Fruit fly (Drosophila melanogaster) whole organism, embryonic: Measurements from ENCODE around the gene CG7653.

Source experiments
- Awh ChIP-seq: fragments of 200-800 bp; sonication (Bioruptor generic); IDR thresholded peaks from 2 replicates; pipeline ENCODE4, ENCODE4 v1.3.6; 2022; ENCODE audit warnings: missing biosample characterization, missing genetic modification characterization
- CG11560 ChIP-seq: fragments of 200-800 bp; sonication (Bioruptor generic); IDR thresholded peaks from 3 replicates; pipeline ENCODE4 v1.3.6; 2022; ENCODE audit warnings: missing biosample characterization, missing genetic modification characterization
- CG11723 ChIP-seq: fragments of 200-800 bp; sonication (Bioruptor generic); optimal IDR thresholded peaks from 2 replicates; lab custom pipeline; 2017; ENCODE audit warnings: missing biosample characterization, mild to moderate bottlenecking, missing genetic modification characterization
- CG12155 ChIP-seq: fragments of 200-800 bp; sonication (Bioruptor generic); optimal IDR thresholded peaks from 3 replicates; lab custom pipeline; 2016; ENCODE audit warnings: missing biosample characterization, missing genetic modification characterization
- CG15073 ChIP-seq: fragments of 200-800 bp; sonication (Bioruptor generic); optimal IDR thresholded peaks from 2 replicates; lab custom pipeline; 2016; ENCODE audit warnings: missing biosample characterization, missing genetic modification characterization
- CG15514 ChIP-seq: fragments of 200-800 bp; sonication (Bioruptor generic); optimal IDR thresholded peaks from 3 replicates; lab custom pipeline; 2017; ENCODE audit warnings: missing biosample characterization, missing genetic modification characterization, mild to moderate bottlenecking, moderate library complexity, missing genetic modification reagents
- CG15696 ChIP-seq: fragments of 200-800 bp; sonication (Bioruptor generic); optimal IDR thresholded peaks from 2 replicates; lab custom pipeline; 2019; ENCODE audit warnings: missing biosample characterization, mild to moderate bottlenecking, missing genetic modification characterization, moderate library complexity
- CG17186 ChIP-seq: fragments of 200-800 bp; sonication (Bioruptor generic); optimal IDR thresholded peaks from 3 replicates; lab custom pipeline; 2017; ENCODE audit warnings: missing biosample characterization, missing genetic modification reagents, missing genetic modification characterization
- CG17361 ChIP-seq: fragments of 200-800 bp; sonication (Bioruptor generic); IDR thresholded peaks from 3 replicates; pipeline ENCODE4 v1.3.6; 2022; ENCODE audit warnings: missing biosample characterization, missing genetic modification characterization
- CG18476 ChIP-seq: fragments of 200-800 bp; sonication (Bioruptor generic); optimal IDR thresholded peaks from 2 replicates; lab custom pipeline; 2016; ENCODE audit warnings: missing biosample characterization, mild to moderate bottlenecking, missing genetic modification characterization
- CG2129 ChIP-seq: fragments of 200-800 bp; sonication (Bioruptor generic); IDR thresholded peaks from 2 replicates; pipeline ENCODE4 v1.3.6; 2022; ENCODE audit warnings: missing biosample characterization, missing genetic modification characterization; ENCODE audit not compliant: partially characterized antibody
- CG2202 ChIP-seq: fragments of 200-800 bp; sonication (Bioruptor generic); optimal IDR thresholded peaks from 2 replicates; lab custom pipeline; 2018; ENCODE audit warnings: missing biosample characterization, mild to moderate bottlenecking, missing genetic modification characterization
- CG31224 ChIP-seq: fragments of 200-800 bp; sonication (Bioruptor generic); IDR thresholded peaks from 2 replicates; pipeline ENCODE4 v1.3.6; 2022; ENCODE audit warnings: missing biosample characterization, missing genetic modification characterization
- CG31388 ChIP-seq: fragments of 200-800 bp; sonication (Bioruptor generic); optimal IDR thresholded peaks from 2 replicates; lab custom pipeline; 2016; ENCODE audit warnings: missing biosample characterization, missing genetic modification characterization
- CG3726 ChIP-seq: fragments of 200-800 bp; sonication (Bioruptor generic); IDR thresholded peaks from 3 replicates; pipeline ENCODE4, ENCODE4 v1.3.6; 2022; ENCODE audit warnings: missing biosample characterization, missing genetic modification characterization
- CG4328 ChIP-seq: fragments of 200-800 bp; sonication (Bioruptor generic); optimal IDR thresholded peaks from 3 replicates; lab custom pipeline; 2017; ENCODE audit warnings: missing biosample characterization, missing genetic modification reagents, missing genetic modification characterization
- CG4707 ChIP-seq: fragments of 200-800 bp; sonication (Bioruptor generic); optimal IDR thresholded peaks from 2 replicates; lab custom pipeline; 2018; ENCODE audit warnings: missing biosample characterization, mild to moderate bottlenecking, missing genetic modification characterization, moderate library complexity
- CG5953 ChIP-seq: fragments of 200-800 bp; sonication (Bioruptor generic); IDR thresholded peaks from 2 replicates; pipeline ENCODE4 v1.3.6; 2022; ENCODE audit warnings: missing biosample characterization, missing genetic modification characterization
- CG6765 ChIP-seq: fragments of 200-800 bp; sonication (Bioruptor generic); optimal IDR thresholded peaks from 3 replicates; lab custom pipeline; 2017; ENCODE audit warnings: missing biosample characterization, mild to moderate bottlenecking, missing genetic modification characterization
- CG7372 ChIP-seq: fragments of 200-800 bp; sonication (Bioruptor generic); IDR thresholded peaks from 2 replicates; pipeline ENCODE4 v1.3.6; 2022; ENCODE audit warnings: missing biosample characterization, missing genetic modification characterization
- CG8359 ChIP-seq: fragments of 200-800 bp; sonication (Bioruptor generic); optimal IDR thresholded peaks from 2 replicates; lab custom pipeline; 2017; ENCODE audit warnings: missing biosample characterization, mild to moderate bottlenecking, missing genetic modification characterization, borderline replicate concordance
- Camta ChIP-seq: fragments of 200-800 bp; sonication (Bioruptor generic); optimal IDR thresholded peaks from 2 replicates; lab custom pipeline; 2016; ENCODE audit warnings: missing biosample characterization, missing genetic modification characterization
- D ChIP-seq, 2 experiments: fragments of 200-800 bp in 1 of 2; fragments of >200 bp in 1 of 2; sonication (Bioruptor generic) in 1 of 2; optimal IDR thresholded peaks; 2 replicates in 1 of 2; 3 replicates in 1 of 2; lab custom pipeline; 2017; ENCODE audit warnings: mild to moderate bottlenecking in 1 of 2, missing biosample characterization in 1 of 2, missing genetic modification characterization in 1 of 2, missing genetic modification reagents in 1 of 2
- Dp ChIP-seq: fragments of 200-800 bp; sonication (Bioruptor generic); optimal IDR thresholded peaks from 2 replicates; lab custom pipeline; 2018; ENCODE audit warnings: missing biosample characterization, mild to moderate bottlenecking, missing genetic modification characterization, moderate library complexity
- E2f2 ChIP-seq: fragments of 200-800 bp; sonication (Bioruptor generic); IDR thresholded peaks from 2 replicates; pipeline ENCODE4 v1.3.6; 2022; ENCODE audit warnings: missing biosample characterization, missing genetic modification characterization
- Ets65A ChIP-seq: fragments of 200-800 bp; sonication (Bioruptor generic); peaks from one replicate; lab custom pipeline; 2016; ENCODE audit warnings: missing biosample characterization, missing genetic modification characterization
- Ets97D ChIP-seq: fragments of 200-800 bp; sonication (Bioruptor generic); optimal IDR thresholded peaks from 3 replicates; lab custom pipeline; 2016; ENCODE audit warnings: missing biosample characterization, missing genetic modification characterization
- H2.0 ChIP-seq: fragments of 200-800 bp; sonication (Bioruptor generic); IDR thresholded peaks from 2 replicates; pipeline ENCODE4 v1.3.6; 2022; ENCODE audit warnings: missing biosample characterization, missing genetic modification characterization
- HLH3B ChIP-seq: fragments of 200-800 bp; sonication (Bioruptor generic); IDR thresholded peaks from 2 replicates; pipeline ENCODE4 v1.3.6; 2022; ENCODE audit warnings: missing biosample characterization, missing genetic modification characterization
- Hsf ChIP-seq: fragments of 200-800 bp; sonication (Bioruptor generic); optimal IDR thresholded peaks from 3 replicates; lab custom pipeline; 2016; ENCODE audit warnings: missing biosample characterization, missing genetic modification characterization
- Ptx1 ChIP-seq: fragments of 200-800 bp; sonication (Bioruptor generic); IDR thresholded peaks from 2 replicates; pipeline ENCODE4 v1.3.6; 2022; ENCODE audit warnings: missing biosample characterization, missing genetic modification characterization
- Sry-β ChIP-seq: fragments of 200-800 bp; sonication (Bioruptor generic); optimal IDR thresholded peaks from 2 replicates; lab custom pipeline; 2018; ENCODE audit warnings: missing biosample characterization, mild to moderate bottlenecking, missing genetic modification characterization, moderate library complexity
- cwo ChIP-seq: fragments of 200-800 bp; sonication (Bioruptor generic); optimal IDR thresholded peaks from 3 replicates; lab custom pipeline; 2017; ENCODE audit warnings: missing biosample characterization, missing genetic modification characterization, mild to moderate bottlenecking, moderate library complexity, missing genetic modification reagents
- danr ChIP-seq: fragments of 200-800 bp; sonication (Bioruptor generic); IDR thresholded peaks from 2 replicates; pipeline ENCODE4 v1.3.6; 2022; ENCODE audit warnings: missing biosample characterization, missing genetic modification characterization
- emc ChIP-seq: fragments of 200-800 bp; sonication (Bioruptor generic); optimal IDR thresholded peaks from 2 replicates; lab custom pipeline; 2016; ENCODE audit warnings: missing biosample characterization, missing genetic modification characterization
- fru ChIP-seq: fragments of >200 bp; optimal IDR thresholded peaks from 2 replicates; lab custom pipeline; 2017
- grn ChIP-seq: fragments of 200-800 bp; sonication (Bioruptor generic); optimal IDR thresholded peaks from 3 replicates; lab custom pipeline; 2017; ENCODE audit warnings: missing biosample characterization, missing genetic modification characterization
- her ChIP-seq: fragments of 200-800 bp; sonication (Bioruptor generic); optimal IDR thresholded peaks from 2 replicates; lab custom pipeline; 2016; ENCODE audit warnings: missing biosample characterization, missing genetic modification characterization
- lola ChIP-seq, 3 experiments: fragments of >200 bp in 2 of 3; fragments of 200-800 bp in 1 of 3; sonication (Bioruptor generic) in 1 of 3; optimal IDR thresholded peaks; 2 replicates each; lab custom pipeline; 2017 to 2019; ENCODE audit warnings: missing biosample characterization in 3 of 3, missing genetic modification characterization in 3 of 3, mild to moderate bottlenecking in 1 of 3, moderate library complexity in 1 of 3
- nau ChIP-seq: fragments of 200-800 bp; sonication (Bioruptor generic); optimal IDR thresholded peaks from 3 replicates; lab custom pipeline; 2017; ENCODE audit warnings: missing biosample characterization, mild to moderate bottlenecking, missing genetic modification characterization, missing genetic modification reagents
- pan ChIP-seq, 4 experiments: fragments of >200 bp in 3 of 4; fragments of 200-800 bp in 1 of 4; sonication (Bioruptor generic) in 1 of 4; optimal IDR thresholded peaks in 3 of 4; IDR thresholded peaks in 1 of 4; 2 replicates each; pipeline versions ENCODE4 v1.3.6 to Lab custom; 2017 to 2022; ENCODE audit warnings: missing biosample characterization in 2 of 4, missing genetic modification characterization in 2 of 4, mixed read lengths in 1 of 4
- schlank ChIP-seq: fragments of 200-800 bp; sonication (Bioruptor generic); optimal IDR thresholded peaks from 2 replicates; lab custom pipeline; 2018; ENCODE audit warnings: missing biosample characterization, mild to moderate bottlenecking, missing genetic modification characterization
- sna ChIP-seq: fragments of 200-800 bp; sonication (Bioruptor generic); IDR thresholded peaks from 2 replicates; pipeline ENCODE4 v1.3.6; 2022; ENCODE audit warnings: missing biosample characterization, missing genetic modification characterization; ENCODE audit not compliant: partially characterized antibody
- tgo ChIP-seq: fragments of 200-800 bp; sonication (Bioruptor generic); IDR thresholded peaks from 3 replicates; pipeline ENCODE4 v1.3.6; 2022; ENCODE audit warnings: missing biosample characterization, missing genetic modification characterization
- tll ChIP-seq, 2 experiments: fragments of 200-800 bp in 1 of 2; fragments of >200 bp in 1 of 2; sonication (Bioruptor generic) in 1 of 2; optimal IDR thresholded peaks; 2 replicates each; lab custom pipeline; 2017 to 2019; ENCODE audit warnings: missing biosample characterization in 2 of 2, missing genetic modification characterization in 2 of 2, mild to moderate bottlenecking in 1 of 2, moderate library complexity in 1 of 2
- tna ChIP-seq: fragments of 200-800 bp; sonication (Bioruptor generic); IDR thresholded peaks from 2 replicates; pipeline ENCODE4 v1.3.6; 2022; ENCODE audit warnings: missing biosample characterization, missing genetic modification characterization; ENCODE audit not compliant: partially characterized antibody
- ttk ChIP-seq: fragments of 200-800 bp; sonication (Bioruptor generic); IDR thresholded peaks from 2 replicates; pipeline ENCODE4 v2.1.2; 2022; ENCODE audit warnings: missing biosample characterization, missing genetic modification characterization
- zen ChIP-seq: fragments of 200-800 bp; sonication (Bioruptor generic); optimal IDR thresholded peaks from 3 replicates; lab custom pipeline; 2018; ENCODE audit warnings: missing biosample characterization, mild to moderate bottlenecking, missing genetic modification characterization, moderate library complexity

The CG7653 gene

dm6 chr2L:15910937-15911590 is 31.1 kb upstream of the CG7653 start (continued):
- no peak for TF ChIP-seq CG2129 (GFP tag; lab: Robert Waterston, UW)
- TF ChIP-seq Hsf (GFP tag; lab: Kevin White, UChicago): peak; percentile 96
- peak; percentile 88 for TF ChIP-seq grn (GFP tag; lab: Kevin White, UChicago)
- TF ChIP-seq H2.0 (GFP tag; lab: Robert Waterston, UW): peak; percentile 97
- peak; percentile 95 for TF ChIP-seq CG17361 (GFP tag; lab: Robert Waterston, UW)
- no peak; the same call in 1 of the 2 replicates for TF ChIP-seq tna (GFP tag; lab: Robert Waterston, UW)
- TF ChIP-seq CG11560: peak; percentile 88
- peak; percentile 84 for TF ChIP-seq E2f2
- TF ChIP-seq nau (GFP tag; lab: Kevin White, UChicago): peak; percentile 91
- TF ChIP-seq CG5953 (GFP tag; lab: Robert Waterston, UW): peak; percentile 91
- TF ChIP-seq Dp: peak; percentile 4
- no peak; the same call in none of the 2 replicates for TF ChIP-seq sna (GFP tag; lab: Robert Waterston, UW)
- TF ChIP-seq fru (lab: Kevin White, UChicago): no peak
- TF ChIP-seq CG2202: peak; percentile 94
- peak; percentile 66 for TF ChIP-seq Sry-β
- no peak for TF ChIP-seq tll (GFP tag; optimal IDR thresholded peaks at IDR 0.05; lab: Kevin White, UChicago)
- peak; percentile 90 for TF ChIP-seq CG12155
- peak; percentile 82 for TF ChIP-seq CG15514 (GFP tag; lab: Kevin White, UChicago)
- TF ChIP-seq cwo (GFP tag; lab: Kevin White, UChicago): peak; percentile 2
- TF ChIP-seq CG31224 (GFP tag; lab: Robert Waterston, UW): peak; percentile 97
- TF ChIP-seq tgo (GFP tag; lab: Robert Waterston, UW): peak; percentile 96
- TF ChIP-seq CG11723: peak; percentile 92
- TF ChIP-seq CG3726: peak; percentile 92
- TF ChIP-seq CG31388: peak; percentile 75
- peak; percentile 72 for TF ChIP-seq CG6765 (GFP tag; lab: Kevin White, UChicago)
- TF ChIP-seq ttk (GFP tag; lab: Robert Waterston, UW): peak; percentile 92
- peak in 1 of 3 experiments; percentile 93 for TF ChIP-seq lola (GFP tag; optimal IDR thresholded peaks at IDR 0.05; lab: Kevin White, UChicago)
- peak; percentile 80 for TF ChIP-seq CG17186 (GFP tag; lab: Kevin White, UChicago)
- TF ChIP-seq CG4707 (GFP tag; lab: Kevin White, UChicago): peak; percentile 98
- peak; percentile 87 for TF ChIP-seq zen (tag; lab: Kevin White, UChicago)
- peak; percentile 73 for TF ChIP-seq CG15073 (GFP tag; lab: Kevin White, UChicago)
- TF ChIP-seq CG8359 (GFP tag; lab: Kevin White, UChicago): peak; percentile 90
- TF ChIP-seq CG15696 (tag; lab: Kevin White, UChicago): peak; percentile 76
- TF ChIP-seq HLH3B: peak; percentile 95
- peak; percentile 97 for TF ChIP-seq Ptx1 (GFP tag; lab: Robert Waterston, UW)
- TF ChIP-seq danr (GFP tag; lab: Robert Waterston, UW): peak; percentile 93
- peak; percentile 94 for TF ChIP-seq Camta (GFP tag; lab: Kevin White, UChicago)
- TF ChIP-seq Awh (GFP tag; lab: Robert Waterston, UW): peak; percentile 93
- peak; percentile 92 for TF ChIP-seq CG18476 (GFP tag; lab: Kevin White, UChicago)
- peak; percentile 99 for TF ChIP-seq Ets65A (GFP tag; lab: Kevin White, UChicago)
- peak; percentile 94 for TF ChIP-seq her (GFP tag; lab: Kevin White, UChicago)
- no peak for TF ChIP-seq D (optimal IDR thresholded peaks at IDR 0.05; lab: Kevin White, UChicago)
- peak; percentile 94 for TF ChIP-seq D (GFP tag; optimal IDR thresholded peaks at IDR 0.05; lab: Kevin White, UChicago)
- TF ChIP-seq Ets97D (GFP tag; lab: Kevin White, UChicago): peak; percentile 82
- TF ChIP-seq CG7372 (GFP tag; lab: Robert Waterston, UW): peak; percentile 95
- TF ChIP-seq CG4328 (GFP tag; lab: Kevin White, UChicago): peak; percentile 91
- TF ChIP-seq emc (GFP tag; lab: Kevin White, UChicago): peak; percentile 74
- TF ChIP-seq schlank (tag; lab: Kevin White, UChicago): peak; percentile 90
- no peak for TF ChIP-seq pan (optimal IDR thresholded peaks at IDR 0.05; lab: Kevin White, UChicago)
- TF ChIP-seq pan (GFP tag; optimal IDR thresholded peaks at IDR 0.05 in 1 of 2, IDR thresholded peaks at IDR 0.05 in 1 of 2): peak in 1 of 2 experiments; percentile 96
